Worm (Caenorhabditis elegans): ENCODE measurements around the gene ugt-38.

- TF ChIP-seq egl-27 (tag; optimal IDR thresholded peaks at IDR 0.05) = no peak
- no peak for TF ChIP-seq fos-1 (tag; optimal IDR thresholded peaks at IDR 0.05)
- no peak for TF ChIP-seq snpc-4 (tag; optimal IDR thresholded peaks at IDR 0.05)
- TF ChIP-seq daf-12 (tag; optimal IDR thresholded peaks at IDR 0.05) = no peak
- TF ChIP-seq tbx-2 (tag; optimal IDR thresholded peaks at IDR 0.05) = no peak
- TF ChIP-seq nhr-77 (tag; optimal IDR thresholded peaks at IDR 0.05) = no peak
- TF ChIP-seq lin-39 (tag; optimal IDR thresholded peaks at IDR 0.05) = no peak
- no peak for TF ChIP-seq ztf-4 (tag; optimal IDR thresholded peaks at IDR 0.05)
Measured at ce11 chrV:7138320-7138719, 8.9 kb downstream of the ugt-38 start, which contains the start of gene str-112.
